Fruit fly (Drosophila melanogaster): Measurements from ENCODE around the gene homer.

The homer gene

DNA sequence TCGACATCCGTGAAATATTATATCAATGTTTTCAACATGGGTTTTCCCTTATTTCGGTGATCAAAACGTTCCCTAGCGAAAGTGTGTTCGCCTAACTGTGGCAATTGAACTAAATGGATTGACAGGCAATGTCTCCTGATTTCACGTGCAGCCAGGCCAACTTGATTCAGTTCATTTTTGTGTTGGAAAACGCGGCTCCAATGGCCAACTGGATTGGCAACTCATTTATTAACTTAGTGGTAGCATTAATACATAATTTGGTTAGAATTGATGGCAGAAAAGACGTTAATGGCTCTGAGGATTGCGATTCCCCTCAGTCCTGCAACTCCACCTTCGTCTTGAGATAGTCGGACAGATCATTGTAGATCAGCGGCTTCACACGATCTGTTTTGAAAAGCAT, 36.5 kb downstream of the homer start, which contains the start of gene CG11327:
CG11327 (minus strand) TSS at position 101 of the 400 bp plus-strand sequence.
- TF ChIP-seq EcR (GFP tag; optimal IDR thresholded peaks at IDR 0.05), result no peak
- no peak for TF ChIP-seq psq (optimal IDR thresholded peaks at IDR 0.05)
- no peak for TF ChIP-seq pan (optimal IDR thresholded peaks at IDR 0.05)
- no peak for TF ChIP-seq usp (GFP tag; optimal IDR thresholded peaks at IDR 0.05)
- no peak for TF ChIP-seq CG8478 (optimal IDR thresholded peaks at IDR 0.05)
- no peak for TF ChIP-seq Dll (optimal IDR thresholded peaks at IDR 0.05)

dm6 chr2L:6683992-6684882, 38.9 kb downstream of the homer start, which contains the start of gene Nhe3:
TSS of gene Nhe3 (minus strand) at chr2L:6684364.
- TF ChIP-seq CG8478 (optimal IDR thresholded peaks at IDR 0.05), result no peak
- TF ChIP-seq Dll (optimal IDR thresholded peaks at IDR 0.05), result no peak

DNA sequence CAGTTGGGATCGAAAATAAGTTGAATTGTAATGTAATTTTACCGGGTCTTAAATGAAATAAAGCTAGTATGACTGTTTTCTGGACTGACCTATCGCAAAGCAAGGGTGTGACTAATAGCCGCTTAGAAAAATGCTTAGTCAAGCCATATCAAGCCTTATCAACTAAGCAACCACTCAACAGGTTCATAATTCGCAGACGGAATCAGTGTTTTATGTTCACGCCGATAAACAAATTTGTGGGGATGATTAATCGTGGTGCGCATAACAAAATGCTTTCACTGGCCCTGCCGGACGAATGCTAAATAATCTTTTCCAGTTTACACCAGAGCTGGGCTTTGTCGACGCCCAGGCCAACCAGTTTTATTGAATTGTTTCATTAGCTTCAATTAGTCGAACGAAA, 40.2 kb downstream of the homer start:
- no peak for TF ChIP-seq Dll (optimal IDR thresholded peaks at IDR 0.05)
- TF ChIP-seq pan (optimal IDR thresholded peaks at IDR 0.05), result no peak
- TF ChIP-seq psq (optimal IDR thresholded peaks at IDR 0.05), result no peak
- TF ChIP-seq EcR (GFP tag; optimal IDR thresholded peaks at IDR 0.05), result no peak
- no peak for TF ChIP-seq usp (GFP tag; optimal IDR thresholded peaks at IDR 0.05)
- no peak for TF ChIP-seq CG8478 (optimal IDR thresholded peaks at IDR 0.05)

- no peak for TF ChIP-seq pan (optimal IDR thresholded peaks at IDR 0.05)
- TF ChIP-seq usp (GFP tag; optimal IDR thresholded peaks at IDR 0.05), result no peak
- TF ChIP-seq EcR (GFP tag; optimal IDR thresholded peaks at IDR 0.05), result no peak
- no peak for TF ChIP-seq CG8478 (optimal IDR thresholded peaks at IDR 0.05)
- no peak for TF ChIP-seq psq (optimal IDR thresholded peaks at IDR 0.05)
Observed at dm6 chr2L:6677453-6677852, 45.7 kb downstream of the homer start, which contains the start of gene Nse1. TSS of gene Nse1 (minus strand) at chr2L:6677625.

DNA sequence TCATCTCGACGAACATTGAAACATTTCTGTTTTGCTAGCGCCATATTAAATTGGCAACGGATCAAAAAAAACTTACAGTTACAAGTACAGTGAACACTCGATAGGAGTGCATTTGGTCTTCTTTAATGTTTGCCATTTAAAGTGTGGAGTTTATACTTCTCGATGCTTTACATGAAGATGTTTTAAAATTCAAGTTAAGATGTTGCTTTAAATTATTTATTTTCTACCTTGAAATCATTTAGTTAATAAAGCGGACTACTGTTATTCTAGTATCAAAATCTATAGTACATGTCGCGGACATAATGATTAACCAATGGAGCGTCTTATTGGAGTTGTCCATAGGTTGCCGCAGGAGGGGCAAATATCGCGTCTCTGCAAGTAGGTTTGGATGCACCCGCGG, 46.6 kb downstream of the homer start, which contains the start of gene cort:
cort (minus strand) TSS at position 101 of the 400 bp plus-strand sequence.
- TF ChIP-seq Dll (optimal IDR thresholded peaks at IDR 0.05) (no peak), pan (optimal IDR thresholded peaks at IDR 0.05) (no peak), usp (GFP tag; optimal IDR thresholded peaks at IDR 0.05) (no peak), psq (optimal IDR thresholded peaks at IDR 0.05) (no peak), CG8478 (optimal IDR thresholded peaks at IDR 0.05) (no peak), EcR (GFP tag; optimal IDR thresholded peaks at IDR 0.05) (no peak)

DNA sequence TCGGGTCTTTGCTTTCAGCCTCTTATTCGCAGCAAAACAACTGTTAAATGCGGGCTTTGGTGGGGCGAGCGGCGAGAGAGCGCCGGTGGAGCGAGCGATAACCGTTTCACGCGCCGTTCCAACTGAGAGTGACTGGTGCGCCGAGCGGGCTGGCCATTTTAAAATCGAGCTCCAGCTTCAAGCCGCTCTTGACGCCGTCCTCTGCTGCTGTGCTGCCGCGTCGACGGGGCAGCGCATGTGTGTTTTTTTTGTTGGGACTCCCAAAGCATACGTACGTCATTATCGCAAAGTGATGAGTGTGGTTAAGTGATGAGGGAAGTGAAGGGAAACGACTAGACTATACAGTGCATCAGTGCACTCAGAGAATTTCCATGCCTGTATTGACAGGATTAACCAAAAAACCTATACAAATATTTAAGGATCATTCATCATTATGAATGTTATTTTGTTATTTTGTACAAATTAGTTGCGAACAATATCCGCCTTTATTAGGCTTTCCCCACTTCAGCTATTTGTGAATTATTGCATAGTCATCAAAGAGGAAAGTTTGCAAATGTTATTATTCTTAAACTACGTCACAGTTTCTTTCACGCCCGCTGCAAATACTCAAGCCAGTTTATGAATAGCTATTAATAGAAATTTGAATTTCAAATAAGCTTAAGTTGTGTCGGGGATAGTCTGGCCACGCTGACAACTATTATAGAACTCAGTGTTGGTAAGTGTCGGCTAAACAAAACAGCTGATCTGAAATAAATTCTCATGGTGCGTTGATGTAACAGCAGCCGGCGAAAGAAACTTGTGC, 49.7 kb downstream of the homer start, which contains the start of gene Spn27A:
Spn27A (minus strand) TSS at position 137 of the 802 bp plus-strand sequence.
- TF ChIP-seq usp (GFP tag; optimal IDR thresholded peaks at IDR 0.05), result no peak
- no peak for TF ChIP-seq EcR (GFP tag; optimal IDR thresholded peaks at IDR 0.05)
- no peak for TF ChIP-seq pan (optimal IDR thresholded peaks at IDR 0.05)
- TF ChIP-seq psq (optimal IDR thresholded peaks at IDR 0.05), result no peak
- TF ChIP-seq Dll (optimal IDR thresholded peaks at IDR 0.05), result no peak
- TF ChIP-seq CG8478 (optimal IDR thresholded peaks at IDR 0.05), result no peak

dm6 chr2L:6671409-6671808, 51.8 kb downstream of the homer start:
- TF ChIP-seq psq (optimal IDR thresholded peaks at IDR 0.05) (no peak), pan (optimal IDR thresholded peaks at IDR 0.05) (no peak)
